Worm (Caenorhabditis elegans) whole organism, late embryonic: ENCODE data around the gene tdpo-1.

Experiments used
- C08G9.2 ChIP-seq: sonication (generic microtip); optimal IDR thresholded peaks from 2 replicates; lab custom pipeline; 2016; ENCODE audit warnings: mild to moderate bottlenecking, missing genetic modification characterization, moderate library complexity, missing compliant biosample characterization
- K09A11.1 ChIP-seq: sonication (generic microtip); optimal IDR thresholded peaks from 2 replicates; lab custom pipeline; 2017; ENCODE audit warnings: antibody characterized with exemption, mild to moderate bottlenecking, missing genetic modification characterization, missing compliant biosample characterization; ENCODE audit not compliant: insufficient read depth
- ama-1 ChIP-seq: fragments of 150-350 bp; optimal IDR thresholded peaks from 2 replicates; lab custom pipeline; 2014
- fkh-6 ChIP-seq: sonication (generic microtip); optimal IDR thresholded peaks from 2 replicates; lab custom pipeline; 2016; ENCODE audit warnings: missing genetic modification characterization, missing compliant biosample characterization
- hlh-15 ChIP-seq: sonication (generic microtip); optimal IDR thresholded peaks from 2 replicates; lab custom pipeline; 2016; ENCODE audit warnings: missing genetic modification characterization, missing compliant biosample characterization

- TF ChIP-seq fkh-6 (tag; lab: Kevin White, UChicago) (no peak), hlh-15 (tag; lab: Kevin White, UChicago) (no peak), ama-1 (no peak), K09A11.1 (tag; lab: Kevin White, UChicago) (no peak), C08G9.2 (tag; lab: Kevin White, UChicago) (no peak)
These were observed 35.9 kb upstream of the tdpo-1 start, which contains the start of gene denn-4 for ce11 chrIV:1923722-1924121.
